Fruit fly (Drosophila melanogaster) whole organism, adult: ENCODE data around the gene CG14960.

Experiments used
- CG33017 ChIP-seq: fragments of 200-800 bp; sonication (Bioruptor generic); optimal IDR thresholded peaks from 2 replicates; lab custom pipeline; 2018; ENCODE audit warnings: missing biosample characterization, mild to moderate bottlenecking, missing genetic modification characterization, moderate library complexity
- CG7045 ChIP-seq: fragments of 200-800 bp; sonication (Bioruptor generic); optimal IDR thresholded peaks from 2 replicates; lab custom pipeline; 2017; ENCODE audit warnings: missing biosample characterization, mild to moderate bottlenecking, missing genetic modification characterization
- Clk ChIP-seq: fragments of 200-800 bp; sonication (Bioruptor generic); optimal IDR thresholded peaks from 2 replicates; lab custom pipeline; 2017; ENCODE audit warnings: missing biosample characterization, missing genetic modification characterization
- Crg-1 ChIP-seq: fragments of 200-800 bp; sonication (Bioruptor generic); optimal IDR thresholded peaks from 2 replicates; lab custom pipeline; 2016; ENCODE audit warnings: missing biosample characterization, missing genetic modification characterization
- ovo ChIP-seq: fragments of 200-800 bp; sonication (Bioruptor generic); optimal IDR thresholded peaks from 2 replicates; lab custom pipeline; 2016; ENCODE audit warnings: missing biosample characterization, missing genetic modification characterization
- pad ChIP-seq: fragments of 200-800 bp; sonication (Bioruptor generic); optimal IDR thresholded peaks from 3 replicates; lab custom pipeline; 2017; ENCODE audit warnings: missing biosample characterization, missing genetic modification characterization, mild to moderate bottlenecking, moderate library complexity, missing genetic modification reagents
- tj ChIP-seq: fragments of 200-800 bp; sonication (Bioruptor generic); optimal IDR thresholded peaks from 3 replicates; lab custom pipeline; 2017; ENCODE audit warnings: missing biosample characterization, mild to moderate bottlenecking, missing genetic modification characterization, moderate library complexity

dm6 chr3L:3291159-3291558 lies 20.3 kb downstream of the CG14960 start, which contains the start of gene CG12009:
- no peak for TF ChIP-seq CG33017
- TF ChIP-seq tj (GFP tag; lab: Kevin White, UChicago) = no peak
- TF ChIP-seq Crg-1 = no peak
- no peak for TF ChIP-seq Clk (GFP tag; lab: Kevin White, UChicago)
- no peak for TF ChIP-seq pad
- no peak for TF ChIP-seq CG7045 (GFP tag; lab: Kevin White, UChicago)
- TF ChIP-seq ovo (GFP tag; lab: Kevin White, UChicago) = no peak
